Worm (Caenorhabditis elegans): ENCODE data around the gene nhr-21.
A peak's percentile ranks its signal among the peaks of the same experiment; 100 is the strongest.

nhr-21 gene

DNA sequence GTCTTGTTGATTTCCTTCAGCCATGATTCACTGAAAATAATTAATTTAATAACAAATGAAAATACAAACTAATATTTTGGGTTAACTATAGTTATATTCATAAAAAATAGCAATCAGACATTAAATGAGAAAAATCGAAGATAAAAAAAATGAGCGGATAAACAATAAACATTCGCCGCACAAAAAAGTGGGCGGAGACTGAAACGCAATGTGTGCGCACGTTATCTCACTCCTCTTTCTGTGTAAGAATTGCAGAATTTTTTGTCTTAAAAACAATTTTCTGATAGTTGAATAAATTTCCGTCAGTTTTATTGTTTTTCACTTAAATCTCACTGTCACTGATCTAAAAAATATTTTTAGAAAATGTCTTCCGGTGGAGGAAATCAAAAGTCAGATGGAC lies 35.1 kb downstream of the nhr-21 start, which contains the start of the genes mtch-1 and rpb-4 (continued):
- no peak for TF ChIP-seq fos-1 (tag; optimal IDR thresholded peaks at IDR 0.05)
- peak; percentile 29 for TF ChIP-seq elt-2 (tag; optimal IDR thresholded peaks at IDR 0.05)
- TF ChIP-seq ztf-11 (tag; optimal IDR thresholded peaks at IDR 0.05) = no peak

DNA sequence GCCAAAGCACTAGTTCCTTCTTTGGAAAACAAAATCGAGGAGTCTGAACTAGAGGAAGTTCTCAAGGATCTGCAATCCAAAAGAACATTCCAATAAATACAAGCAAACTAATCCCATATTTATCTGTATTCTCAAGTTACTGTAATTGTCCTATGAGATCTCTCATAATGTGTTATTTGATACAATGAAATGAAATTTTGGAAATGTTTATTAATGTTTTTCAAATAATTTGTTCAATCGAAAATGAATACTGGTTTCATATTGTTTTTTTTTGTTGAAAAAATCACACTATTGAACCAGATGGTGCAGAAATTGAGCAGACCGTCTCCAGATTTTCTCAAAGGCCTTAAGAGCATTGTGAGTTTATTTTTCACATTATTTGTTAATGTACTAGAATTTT lies 36.0 kb downstream of the nhr-21 start, which contains the start of gene F43E2.1:
F43E2.1 (plus strand) TSS at position 301 of the 400 bp plus-strand sequence.
- TF ChIP-seq unc-39 (tag; optimal IDR thresholded peaks at IDR 0.05) (no peak), nhr-76 (tag; optimal IDR thresholded peaks at IDR 0.05) (no peak), lin-39 (tag; optimal IDR thresholded peaks at IDR 0.05) (no peak), ama-1 (optimal IDR thresholded peaks at IDR 0.05) (no peak), elt-1 (tag; optimal IDR thresholded peaks at IDR 0.05) (no peak), elt-2 (tag; optimal IDR thresholded peaks at IDR 0.05) (no peak), mml-1 (tag; optimal IDR thresholded peaks at IDR 0.05) (no peak), jun-1 (tag; optimal IDR thresholded peaks at IDR 0.05) (no peak), pha-4 (tag; optimal IDR thresholded peaks at IDR 0.05) (no peak), nhr-67 (tag; optimal IDR thresholded peaks at IDR 0.05) (no peak), lsy-12 (tag; optimal IDR thresholded peaks at IDR 0.05) (no peak)

DNA sequence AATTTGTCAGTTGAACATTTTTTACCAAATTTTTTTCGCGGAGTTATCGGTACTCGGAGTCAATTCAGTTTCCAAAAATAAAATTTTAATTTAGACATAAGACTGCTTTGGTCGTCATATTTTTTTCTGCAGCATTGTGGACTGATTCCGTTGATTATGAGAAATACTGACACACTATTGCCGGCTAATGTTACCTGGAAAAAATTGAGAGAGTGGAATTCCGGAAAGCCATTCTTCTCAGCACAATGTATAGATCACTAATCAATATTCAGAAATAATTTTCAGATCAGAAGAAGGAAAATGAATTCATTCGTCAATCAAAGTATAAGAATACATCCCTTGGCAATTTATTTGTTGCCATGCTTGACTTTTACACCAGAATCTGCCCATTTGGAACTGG lies 40.0 kb downstream of the nhr-21 start, which contains the start of gene C07D10.6:
C07D10.6 (plus strand) TSS at position 301 of the 400 bp plus-strand sequence.
- TF ChIP-seq eor-1 (tag; optimal IDR thresholded peaks at IDR 0.05) (no peak), pqm-1 (tag; optimal IDR thresholded peaks at IDR 0.05) (no peak), fkh-2 (tag; optimal IDR thresholded peaks at IDR 0.05) (no peak), lsy-12 (tag; optimal IDR thresholded peaks at IDR 0.05) (no peak), skn-1 (tag; optimal IDR thresholded peaks at IDR 0.05) (no peak)

ce11 chrII:7381142-7381611 lies 42.1 kb downstream of the nhr-21 start, which contains the start of gene C07D10.5:
C07D10.5 (plus strand) TSS chrII:7381561.
- no peak for TF ChIP-seq lsy-12 (tag; optimal IDR thresholded peaks at IDR 0.05)
- no peak for TF ChIP-seq pha-4 (tag; optimal IDR thresholded peaks at IDR 0.05)
- TF ChIP-seq daf-12 (tag; optimal IDR thresholded peaks at IDR 0.05) = no peak
- no peak for TF ChIP-seq pqm-1 (tag; optimal IDR thresholded peaks at IDR 0.05)
- no peak for TF ChIP-seq unc-39 (tag; optimal IDR thresholded peaks at IDR 0.05)
- TF ChIP-seq nhr-76 (tag; optimal IDR thresholded peaks at IDR 0.05) = no peak
- TF ChIP-seq zag-1 (tag; optimal IDR thresholded peaks at IDR 0.05) = no peak
- no peak for TF ChIP-seq lin-39 (tag; optimal IDR thresholded peaks at IDR 0.05)
- no peak for TF ChIP-seq nhr-237 (tag; optimal IDR thresholded peaks at IDR 0.05)
- no peak for TF ChIP-seq ZK546.5 (tag; optimal IDR thresholded peaks at IDR 0.05)
- TF ChIP-seq nhr-28 (tag; optimal IDR thresholded peaks at IDR 0.05) = no peak

ce11 chrII:7381947-7382346 lies 42.9 kb downstream of the nhr-21 start:
- TF ChIP-seq nhr-25 (tag; optimal IDR thresholded peaks at IDR 0.05) (no peak), egl-5 (tag; optimal IDR thresholded peaks at IDR 0.05) (no peak), elt-2 (tag; optimal IDR thresholded peaks at IDR 0.05) (peak; percentile 66), pha-4 (tag; optimal IDR thresholded peaks at IDR 0.05) (peak; percentile 55)

- no peak for TF ChIP-seq elt-3 (tag; optimal IDR thresholded peaks at IDR 0.05)
- no peak for TF ChIP-seq mdl-1 (tag; optimal IDR thresholded peaks at IDR 0.05)
- TF ChIP-seq eor-1 (tag; optimal IDR thresholded peaks at IDR 0.05) = no peak
- TF ChIP-seq ztf-4 (tag; optimal IDR thresholded peaks at IDR 0.05) = no peak
- no peak for TF ChIP-seq pha-4 (tag; optimal IDR thresholded peaks at IDR 0.05)
- TF ChIP-seq egl-27 (tag; optimal IDR thresholded peaks at IDR 0.05) = no peak
- no peak for TF ChIP-seq tbx-2 (tag; optimal IDR thresholded peaks at IDR 0.05)
- no peak for TF ChIP-seq nhr-23 (tag; optimal IDR thresholded peaks at IDR 0.05)
- TF ChIP-seq nfya-1 (tag; optimal IDR thresholded peaks at IDR 0.05; ENCODE audit: insufficient read depth) = no peak
- TF ChIP-seq ceh-9 (tag; optimal IDR thresholded peaks at IDR 0.05) = no peak
- no peak for TF ChIP-seq nhr-12 (tag; optimal IDR thresholded peaks at IDR 0.05)
Measured at ce11 chrII:7385442-7385841, 46.4 kb downstream of the nhr-21 start, which contains the start of gene sre-3. sre-3 (plus strand) TSS chrII:7385742.

Data from whole organism, L3 larva.